Worm (Caenorhabditis elegans): Measurements from ENCODE around the gene deb-1.

ce11 chrIV:7094216-7094758, at the start of gene deb-1:
- TF ChIP-seq ama-1 (optimal IDR thresholded peaks at IDR 0.05) = no peak
- TF ChIP-seq hnd-1 (tag; optimal IDR thresholded peaks at IDR 0.05) = no peak

Measured in whole organism, early embryonic.